Fruit fly (Drosophila melanogaster): Measurements from ENCODE around the gene CG6503.

The CG6503 gene

dm6 chr3R:26442609-26443180 lies 17.8 kb upstream of the CG6503 start (continued):
- TF ChIP-seq Lhr (GFP tag; optimal IDR thresholded peaks at IDR 0.05) (no peak), CG10543 (GFP tag; optimal IDR thresholded peaks at IDR 0.05) (no peak), CG30020 (tag; optimal IDR thresholded peaks at IDR 0.05) (no peak), so (GFP tag; IDR thresholded peaks at IDR 0.05) (peak; percentile 29; the same call in 2 of the 3 replicates), Blimp-1 (GFP tag; optimal IDR thresholded peaks at IDR 0.05) (no peak), H2.0 (GFP tag; IDR thresholded peaks at IDR 0.05) (no peak), bsh (GFP tag; optimal IDR thresholded peaks at IDR 0.05) (peak in 1 of 2 experiments; percentile 36), zf30C (GFP tag; optimal IDR thresholded peaks at IDR 0.05) (no peak), ATbp (GFP tag; optimal IDR thresholded peaks at IDR 0.05) (no peak), CG7963 (GFP tag; IDR thresholded peaks at IDR 0.05; ENCODE audit: partially characterized antibody) (no peak), CG9932 (GFP tag; IDR thresholded peaks at IDR 0.05) (peak; percentile 45; the same call in 1 of the 2 replicates), CG4328 (GFP tag; optimal IDR thresholded peaks at IDR 0.05) (no peak), schlank (tag; optimal IDR thresholded peaks at IDR 0.05) (no peak), CG4730 (GFP tag; IDR thresholded peaks at IDR 0.05) (no peak), Stat92E (GFP tag; optimal IDR thresholded peaks at IDR 0.05) (no peak), trh (GFP tag; optimal IDR thresholded peaks at IDR 0.05) (no peak), HHEX (GFP tag; optimal IDR thresholded peaks at IDR 0.05) (no peak), Awh (GFP tag; IDR thresholded peaks at IDR 0.05) (no peak), CG9817 (tag; optimal IDR thresholded peaks at IDR 0.05) (no peak), lilli (GFP tag; optimal IDR thresholded peaks at IDR 0.05) (no peak), stc (GFP tag; IDR thresholded peaks at IDR 0.05) (no peak), sens (GFP tag) (peak; percentile 65), disco-r (GFP tag; optimal IDR thresholded peaks at IDR 0.05) (no peak), onecut (GFP tag; IDR thresholded peaks at IDR 0.05) (no peak), CG2678 (tag; optimal IDR thresholded peaks at IDR 0.05) (peak; percentile 11), Camta (GFP tag; optimal IDR thresholded peaks at IDR 0.05) (no peak), Ptx1 (GFP tag; IDR thresholded peaks at IDR 0.05) (no peak), CG6765 (GFP tag; optimal IDR thresholded peaks at IDR 0.05) (no peak), Tbp (GFP tag; optimal IDR thresholded peaks at IDR 0.05) (no peak), dysf (GFP tag; IDR thresholded peaks at IDR 0.05) (no peak), CG9609 (GFP tag; optimal IDR thresholded peaks at IDR 0.05) (no peak), CG15696 (tag; optimal IDR thresholded peaks at IDR 0.05) (no peak), pho (GFP tag; optimal IDR thresholded peaks at IDR 0.05) (peak; percentile 5), CG9437 (GFP tag; optimal IDR thresholded peaks at IDR 0.05) (no peak), maf-S (GFP tag; optimal IDR thresholded peaks at IDR 0.05) (no peak), CG15073 (GFP tag; optimal IDR thresholded peaks at IDR 0.05) (no peak), sqz (GFP tag; optimal IDR thresholded peaks at IDR 0.05) (no peak), Rfx (GFP tag; IDR thresholded peaks at IDR 0.05) (peak; percentile 35; the same call in 1 of the 2 replicates), Ada2b (GFP tag; IDR thresholded peaks at IDR 0.05) (no peak), Hr51 (GFP tag; optimal IDR thresholded peaks at IDR 0.05) (no peak), CG8359 (GFP tag; optimal IDR thresholded peaks at IDR 0.05; ENCODE audit: borderline replicate concordance) (no peak), corto (GFP tag; optimal IDR thresholded peaks at IDR 0.05) (no peak), CG12299 (tag; optimal IDR thresholded peaks at IDR 0.05) (no peak), CG7372 (GFP tag; IDR thresholded peaks at IDR 0.05) (peak; percentile 65), luna (GFP tag; optimal IDR thresholded peaks at IDR 0.05) (no peak), Mad (GFP tag; optimal IDR thresholded peaks at IDR 0.05) (no peak), CG32772 (GFP tag; IDR thresholded peaks at IDR 0.05) (no peak), Med (GFP tag) (no peak), CG10267 (tag; optimal IDR thresholded peaks at IDR 0.05) (no peak), dmrt11E (tag; optimal IDR thresholded peaks at IDR 0.05) (no peak), Drgx (GFP tag; IDR thresholded peaks at IDR 0.05) (peak; percentile 64)
